Fruit fly (Drosophila melanogaster) Kc167 (cell line): ENCODE data around the gene CG10761.

Source experiments
- Myc ChIP-seq: fragments of >200 bp; optimal IDR thresholded peaks from 2 replicates; lab custom pipeline; 2017; ENCODE audit warnings: missing external identifiers
- Sin3A ChIP-seq: fragments of >200 bp; optimal IDR thresholded peaks from 2 replicates; lab custom pipeline; 2018; ENCODE audit warnings: missing external identifiers
- h ChIP-seq: fragments of >200 bp; optimal IDR thresholded peaks from 3 replicates; lab custom pipeline; 2018; ENCODE audit warnings: missing external identifiers
- insv ChIP-seq: fragments of >200 bp; optimal IDR thresholded peaks from 3 replicates; lab custom pipeline; 2018; ENCODE audit warnings: missing external identifiers
- psq ChIP-seq: fragments of >200 bp; optimal IDR thresholded peaks from 2 replicates; lab custom pipeline; 2017; ENCODE audit warnings: missing external identifiers
- ttk ChIP-seq: sonication (Bioruptor generic); optimal IDR thresholded peaks from 2 replicates; lab custom pipeline; 2017; ENCODE audit warnings: missing external identifiers

Gene CG10761

dm6 chrX:8194559-8194958 lies 32.0 kb upstream of the CG10761 start:
- TF ChIP-seq Sin3A, result no peak
- no peak for TF ChIP-seq Myc (lab: Kevin White, UChicago)
- no peak for TF ChIP-seq insv
- no peak for TF ChIP-seq psq (lab: Kevin White, UChicago)
- no peak for TF ChIP-seq h (lab: Kevin White, UChicago)
- no peak for TF ChIP-seq ttk (lab: Kevin White, UChicago)

- no peak for TF ChIP-seq h (lab: Kevin White, UChicago)
- no peak for TF ChIP-seq Sin3A
- no peak for TF ChIP-seq insv
- no peak for TF ChIP-seq ttk (lab: Kevin White, UChicago)
- TF ChIP-seq psq (lab: Kevin White, UChicago), result no peak
- no peak for TF ChIP-seq Myc (lab: Kevin White, UChicago)
Observed at dm6 chrX:8193017-8193556, 30.5 kb upstream of the CG10761 start.

dm6 chrX:8192191-8192590 lies 29.6 kb upstream of the CG10761 start:
- TF ChIP-seq h (lab: Kevin White, UChicago) (no peak), Sin3A (no peak), insv (no peak), psq (lab: Kevin White, UChicago) (no peak), ttk (lab: Kevin White, UChicago) (no peak), Myc (lab: Kevin White, UChicago) (no peak)

dm6 chrX:8179858-8180257 lies 17.3 kb upstream of the CG10761 start:
- TF ChIP-seq Sin3A (no peak), ttk (lab: Kevin White, UChicago) (no peak), Myc (lab: Kevin White, UChicago) (no peak), h (lab: Kevin White, UChicago) (no peak), psq (lab: Kevin White, UChicago) (no peak), insv (no peak)

dm6 chrX:8178989-8179388 lies 16.4 kb upstream of the CG10761 start:
- TF ChIP-seq insv (no peak), psq (lab: Kevin White, UChicago) (no peak), Sin3A (no peak), h (lab: Kevin White, UChicago) (no peak), Myc (lab: Kevin White, UChicago) (no peak), ttk (lab: Kevin White, UChicago) (no peak)

- no peak for TF ChIP-seq Sin3A
- TF ChIP-seq ttk (lab: Kevin White, UChicago), result no peak
Observed at dm6 chrX:8178165-8178955, 15.8 kb upstream of the CG10761 start, which contains the start of gene sdt. Gene sdt (plus strand): TSS chrX:8178549.

- TF ChIP-seq psq (lab: Kevin White, UChicago), result no peak
- no peak for TF ChIP-seq ttk (lab: Kevin White, UChicago)
- TF ChIP-seq insv, result no peak
- no peak for TF ChIP-seq Sin3A
- no peak for TF ChIP-seq Myc (lab: Kevin White, UChicago)
- no peak for TF ChIP-seq h (lab: Kevin White, UChicago)
Observed at dm6 chrX:8177742-8178141, 15.2 kb upstream of the CG10761 start.

- TF ChIP-seq ttk (lab: Kevin White, UChicago) (no peak), psq (lab: Kevin White, UChicago) (no peak), h (lab: Kevin White, UChicago) (no peak), Myc (lab: Kevin White, UChicago) (no peak), Sin3A (no peak), insv (no peak)
Observed at dm6 chrX:8177030-8177349, 14.4 kb upstream of the CG10761 start, which contains the start of gene slpr. Gene slpr (minus strand): TSS chrX:8177185.

- TF ChIP-seq h (lab: Kevin White, UChicago), result no peak
- TF ChIP-seq Sin3A, result no peak
- TF ChIP-seq psq (lab: Kevin White, UChicago), result no peak
- TF ChIP-seq Myc (lab: Kevin White, UChicago), result no peak
- TF ChIP-seq ttk (lab: Kevin White, UChicago), result no peak
- no peak for TF ChIP-seq insv
Observed at dm6 chrX:8176291-8177029, 13.9 kb upstream of the CG10761 start.

dm6 chrX:8170166-8170565 lies 7.6 kb upstream of the CG10761 start, which contains the start of gene CG2278:
Gene CG2278 (minus strand): TSS chrX:8170266.
- TF ChIP-seq h (lab: Kevin White, UChicago), result no peak
- no peak for TF ChIP-seq Sin3A
- TF ChIP-seq Myc (lab: Kevin White, UChicago), result no peak
- no peak for TF ChIP-seq ttk (lab: Kevin White, UChicago)
- TF ChIP-seq psq (lab: Kevin White, UChicago), result no peak
- TF ChIP-seq insv, result no peak

- TF ChIP-seq Sin3A (no peak), ttk (lab: Kevin White, UChicago) (no peak)
Observed at dm6 chrX:8165608-8166007, 3.0 kb upstream of the CG10761 start, which contains the start of gene Or7a. Gene Or7a (minus strand): TSS chrX:8165708.

dm6 chrX:8163452-8163851 lies 860 bp upstream of the CG10761 start:
- TF ChIP-seq h (lab: Kevin White, UChicago) (no peak), insv (no peak), Myc (lab: Kevin White, UChicago) (no peak), ttk (lab: Kevin White, UChicago) (no peak), Sin3A (no peak), psq (lab: Kevin White, UChicago) (no peak)
